Worm (Caenorhabditis elegans) whole organism, L1 larva: ENCODE data around the gene C45G9.10.
A peak's percentile ranks its signal among the peaks of the same experiment; 100 is the strongest.

ENCODE experiments used
- C04F5.9 ChIP-seq: sonication (generic microtip); optimal IDR thresholded peaks from 2 replicates; lab custom pipeline; 2016; ENCODE audit warnings: missing genetic modification characterization, missing compliant biosample characterization
- Y116A8C.19 ChIP-seq: sonication (generic microtip); optimal IDR thresholded peaks from 2 replicates; lab custom pipeline; 2016; ENCODE audit warnings: missing compliant biosample characterization, missing genetic modification characterization, borderline replicate concordance
- alr-1 ChIP-seq: fragments of 200-800 bp; sonication (Bioruptor generic); optimal IDR thresholded peaks from 2 replicates; lab custom pipeline; 2018; ENCODE audit warnings: borderline replicate concordance, mild to moderate bottlenecking, missing genetic modification characterization, missing compliant biosample characterization
- ama-1 ChIP-seq: fragments of 150-350 bp; optimal IDR thresholded peaks from 2 replicates; lab custom pipeline; 2014
- blmp-1 ChIP-seq: fragments of 150-350 bp; optimal IDR thresholded peaks from 2 replicates; lab custom pipeline; 2014; ENCODE audit warnings: missing biosample characterization, missing genetic modification characterization
- ceh-63 ChIP-seq: fragments of 200-800 bp; sonication (Bioruptor generic); optimal IDR thresholded peaks from 2 replicates; lab custom pipeline; 2018; ENCODE audit warnings: mild to moderate bottlenecking, missing genetic modification characterization, missing compliant biosample characterization
- ceh-8 ChIP-seq: fragments of 200-800 bp; sonication (Bioruptor generic); optimal IDR thresholded peaks from 2 replicates; lab custom pipeline; 2018; ENCODE audit warnings: mild to moderate bottlenecking, missing genetic modification characterization, moderate library complexity, missing compliant biosample characterization
- ceh-82 ChIP-seq, 3 experiments: fragments of 150-350 bp in 1 of 3; sonication (generic microtip) in 2 of 3; optimal IDR thresholded peaks; 2 replicates each; lab custom pipeline; 2014 to 2017; ENCODE audit warnings: missing biosample characterization in 3 of 3, missing genetic modification characterization in 3 of 3
- ceh-90 ChIP-seq: sonication (generic microtip); optimal IDR thresholded peaks from 2 replicates; lab custom pipeline; 2016; ENCODE audit warnings: missing genetic modification characterization, missing compliant biosample characterization
- ces-1 ChIP-seq: fragments of 150-350 bp; optimal IDR thresholded peaks from 2 replicates; lab custom pipeline; 2014; ENCODE audit warnings: missing biosample characterization, missing genetic modification reagents, missing genetic modification characterization
- dpl-1 ChIP-seq, 3 experiments: fragments of 150-350 bp in 2 of 3; sonication (generic microtip) in 1 of 3; optimal IDR thresholded peaks; 2 replicates each; lab custom pipeline; 2014 to 2017; ENCODE audit warnings: missing biosample characterization in 3 of 3, missing genetic modification characterization in 3 of 3, missing genetic modification reagents in 3 of 3
- dsc-1 ChIP-seq: sonication (generic microtip); optimal IDR thresholded peaks from 2 replicates; lab custom pipeline; 2016; ENCODE audit warnings: mild to moderate bottlenecking, missing genetic modification characterization, missing compliant biosample characterization
- efl-1 ChIP-seq, 4 experiments: fragments of 150-350 bp; optimal IDR thresholded peaks in 3 of 4; peaks in 1 of 4; 1 replicate in 1 of 4; 2 replicates in 3 of 4; lab custom pipeline; 2014; ENCODE audit warnings: missing biosample characterization in 2 of 4, missing genetic modification characterization in 2 of 4, missing genetic modification reagents in 2 of 4
- efl-3 ChIP-seq: fragments of 200-800 bp; sonication (Bioruptor generic); optimal IDR thresholded peaks from 2 replicates; lab custom pipeline; 2018; ENCODE audit warnings: mild to moderate bottlenecking, missing genetic modification characterization, missing compliant biosample characterization
- elt-3 ChIP-seq, 6 experiments: fragments of 150-350 bp in 1 of 6; sonication (generic microtip); optimal IDR thresholded peaks; 2 replicates each; lab custom pipeline; 2017 to 2018; ENCODE audit warnings: missing biosample characterization in 6 of 6, missing genetic modification characterization in 6 of 6, inconsistent platforms in 1 of 6
- fkh-4 ChIP-seq: sonication (generic microtip); optimal IDR thresholded peaks from 2 replicates; lab custom pipeline; 2016; ENCODE audit warnings: missing compliant biosample characterization, missing genetic modification characterization, borderline replicate concordance
- fos-1 ChIP-seq: fragments of 150-350 bp; optimal IDR thresholded peaks from 2 replicates; lab custom pipeline; 2014; ENCODE audit warnings: missing biosample characterization, missing genetic modification characterization
- grh-1 ChIP-seq: fragments of 200-800 bp; sonication (Bioruptor generic); IDR thresholded peaks from 2 replicates; pipeline ENCODE4 v1.3.6; 2022; ENCODE audit warnings: missing genetic modification reagents, missing genetic modification characterization, missing compliant biosample characterization
- hlh-17 ChIP-seq: fragments of 200-800 bp; sonication (Bioruptor generic); optimal IDR thresholded peaks from 2 replicates; lab custom pipeline; 2018; ENCODE audit warnings: missing genetic modification characterization, mild to moderate bottlenecking, missing compliant biosample characterization, moderate library complexity, borderline replicate concordance
- hlh-4 ChIP-seq: sonication (generic microtip); optimal IDR thresholded peaks from 2 replicates; lab custom pipeline; 2016; ENCODE audit warnings: mild to moderate bottlenecking, missing genetic modification characterization, missing compliant biosample characterization
- isw-1 ChIP-seq: fragments of 200-800 bp; sonication (Bioruptor generic); IDR thresholded peaks from 2 replicates; pipeline ENCODE4 v1.3.6; 2022; ENCODE audit warnings: missing genetic modification characterization, missing compliant biosample characterization
- lin-14 ChIP-seq: fragments of 200-800 bp; sonication (Bioruptor generic); optimal IDR thresholded peaks from 2 replicates; lab custom pipeline; 2018; ENCODE audit warnings: mild to moderate bottlenecking, missing genetic modification characterization, moderate library complexity, missing compliant biosample characterization
- lin-15B ChIP-seq: fragments of 150-350 bp; sonication (generic microtip); optimal IDR thresholded peaks from 3 replicates; lab custom pipeline; 2014; ENCODE audit warnings: missing biosample characterization, missing genetic modification characterization
- lin-35 ChIP-seq, 2 experiments: fragments of 150-350 bp; optimal IDR thresholded peaks; 2 replicates each; lab custom pipeline; 2014; ENCODE audit warnings: missing biosample characterization in 2 of 2, missing genetic modification characterization in 2 of 2, missing genetic modification reagents in 2 of 2
- lir-3 ChIP-seq: sonication (generic microtip); optimal IDR thresholded peaks from 2 replicates; lab custom pipeline; 2016; ENCODE audit warnings: mild to moderate bottlenecking, missing genetic modification characterization, moderate library complexity, missing compliant biosample characterization; ENCODE audit not compliant: poor library complexity
- lsy-2 ChIP-seq, 2 experiments: fragments of 150-350 bp; optimal IDR thresholded peaks; 2 replicates each; lab custom pipeline; 2014; ENCODE audit warnings: missing biosample characterization in 2 of 2, missing genetic modification characterization in 2 of 2
- nhr-11 ChIP-seq: fragments of 150-350 bp; optimal IDR thresholded peaks from 2 replicates; lab custom pipeline; 2014; ENCODE audit warnings: missing biosample characterization, missing genetic modification characterization
- nhr-12 ChIP-seq: sonication (generic microtip); optimal IDR thresholded peaks from 2 replicates; lab custom pipeline; 2017; ENCODE audit warnings: missing biosample characterization, missing genetic modification characterization
- nhr-19 ChIP-seq: fragments of 200-800 bp; sonication (Bioruptor generic); conservative IDR thresholded peaks from 2 replicates; pipeline ENCODE4 v1.3.6; 2022; ENCODE audit warnings: missing genetic modification characterization, missing compliant biosample characterization
- nhr-237 ChIP-seq: fragments of 150-350 bp; optimal IDR thresholded peaks from 2 replicates; lab custom pipeline; 2014; ENCODE audit warnings: missing biosample characterization, missing genetic modification characterization
- nhr-71 ChIP-seq: sonication (generic microtip); optimal IDR thresholded peaks from 2 replicates; lab custom pipeline; 2016; ENCODE audit warnings: mild to moderate bottlenecking, missing genetic modification characterization, moderate library complexity, missing compliant biosample characterization
- nhr-76 ChIP-seq: sonication (generic microtip); optimal IDR thresholded peaks from 2 replicates; lab custom pipeline; 2017; ENCODE audit warnings: missing biosample characterization, missing genetic modification characterization
- nhr-84 ChIP-seq: sonication (generic microtip); optimal IDR thresholded peaks from 2 replicates; lab custom pipeline; 2017; ENCODE audit warnings: missing biosample characterization, missing genetic modification characterization
- nhr-85 ChIP-seq: sonication (generic microtip); peaks from one replicate; lab custom pipeline; 2016; ENCODE audit warnings: missing genetic modification characterization, inconsistent platforms, missing compliant biosample characterization
- nhr-90 ChIP-seq: sonication (generic microtip); optimal IDR thresholded peaks from 2 replicates; lab custom pipeline; 2016; ENCODE audit warnings: mild to moderate bottlenecking, missing genetic modification characterization, missing compliant biosample characterization; ENCODE audit not compliant: poor library complexity
- pag-3 ChIP-seq: sonication (generic microtip); optimal IDR thresholded peaks from 2 replicates; lab custom pipeline; 2017; ENCODE audit warnings: missing genetic modification characterization, mild to moderate bottlenecking, missing compliant biosample characterization, antibody characterized with exemption, borderline replicate concordance; ENCODE audit not compliant: insufficient read depth
- pqm-1 ChIP-seq: sonication (generic microtip); optimal IDR thresholded peaks from 3 replicates; lab custom pipeline; 2017; ENCODE audit warnings: missing biosample characterization, missing genetic modification characterization
- skn-1 ChIP-seq: fragments of 150-350 bp; optimal IDR thresholded peaks from 2 replicates; lab custom pipeline; 2014; ENCODE audit warnings: missing biosample characterization, missing genetic modification characterization
- snu-23 ChIP-seq: sonication (generic microtip); optimal IDR thresholded peaks from 2 replicates; lab custom pipeline; 2016; ENCODE audit warnings: missing genetic modification characterization, missing compliant biosample characterization
- sox-4 ChIP-seq: sonication (generic microtip); optimal IDR thresholded peaks from 2 replicates; lab custom pipeline; 2016; ENCODE audit warnings: missing genetic modification characterization, missing compliant biosample characterization
- sptf-1 ChIP-seq: fragments of 150-350 bp; optimal IDR thresholded peaks from 2 replicates; lab custom pipeline; 2014; ENCODE audit warnings: missing biosample characterization, missing genetic modification characterization
- swsn-7 ChIP-seq: sonication (generic microtip); optimal IDR thresholded peaks from 2 replicates; lab custom pipeline; 2016; ENCODE audit warnings: missing genetic modification characterization, missing compliant biosample characterization
- tbx-2 ChIP-seq: sonication (generic microtip); optimal IDR thresholded peaks from 2 replicates; lab custom pipeline; 2016; ENCODE audit warnings: missing genetic modification characterization, missing compliant biosample characterization
- unc-30 ChIP-seq: sonication (generic microtip); optimal IDR thresholded peaks from 2 replicates; lab custom pipeline; 2017; ENCODE audit warnings: missing biosample characterization, missing genetic modification characterization
- unc-62 ChIP-seq: fragments of 150-350 bp; optimal IDR thresholded peaks from 2 replicates; lab custom pipeline; 2014; ENCODE audit warnings: missing biosample characterization, missing genetic modification reagents, missing genetic modification characterization
- unc-86 ChIP-seq: sonication (generic microtip); optimal IDR thresholded peaks from 2 replicates; lab custom pipeline; 2016; ENCODE audit warnings: missing genetic modification characterization, missing compliant biosample characterization
- unc-98 ChIP-seq: fragments of 200-800 bp; sonication (Bioruptor generic); IDR thresholded peaks from 2 replicates; pipeline ENCODE4 v1.3.6; 2022; ENCODE audit warnings: missing genetic modification characterization, missing compliant biosample characterization
- vab-15 ChIP-seq: sonication (generic microtip); optimal IDR thresholded peaks from 2 replicates; lab custom pipeline; 2017; ENCODE audit warnings: missing genotype, mild to moderate bottlenecking, missing genetic modification characterization, missing compliant biosample characterization
- xbp-1 ChIP-seq: sonication (generic microtip); optimal IDR thresholded peaks from 2 replicates; lab custom pipeline; 2016; ENCODE audit warnings: missing genetic modification characterization, missing compliant biosample characterization
- zag-1 ChIP-seq: fragments of 150-350 bp; optimal IDR thresholded peaks from 2 replicates; lab custom pipeline; 2014; ENCODE audit warnings: missing biosample characterization, missing genetic modification characterization
- ztf-4 ChIP-seq: fragments of 150-350 bp; optimal IDR thresholded peaks from 2 replicates; lab custom pipeline; 2014; ENCODE audit warnings: missing biosample characterization, missing genetic modification characterization

C45G9.10 gene

ce11 chrIII:5047740-5048139, 14.0 kb downstream of the C45G9.10 start, which contains the start of gene C45G9.5:
TSS of gene C45G9.5 (plus strand) at chrIII:5048117.
- TF ChIP-seq C04F5.9 (no peak), sox-4 (no peak), lin-14 (no peak), pqm-1 (tag; lab: Kevin White, UChicago) (no peak), dsc-1 (tag; lab: Kevin White, UChicago) (no peak), hlh-4 (no peak), alr-1 (tag; lab: Kevin White, UChicago) (no peak)

ce11 chrIII:5047175-5047574, 14.5 kb downstream of the C45G9.10 start, which contains the start of gene txbp-3:
TSS of gene txbp-3 (minus strand) at chrIII:5047459.
- TF ChIP-seq xbp-1 (tag; lab: Kevin White, UChicago) (no peak), lin-14 (peak; percentile 95), dpl-1 (GFP tag; optimal IDR thresholded peaks at IDR 0.05; lab: Kevin White, UChicago) (peak in 2 of 3 experiments; percentile 4 to 56), ces-1 (GFP tag; lab: Kevin White, UChicago) (no peak), ceh-82 (tag; optimal IDR thresholded peaks at IDR 0.05; lab: Kevin White, UChicago) (no peak), lin-35 (GFP tag; optimal IDR thresholded peaks at IDR 0.05; lab: Kevin White, UChicago) (peak; percentile 32 to 47), ztf-4 (tag; lab: Kevin White, UChicago) (no peak), alr-1 (tag; lab: Kevin White, UChicago) (no peak), nhr-84 (tag; lab: Kevin White, UChicago) (no peak), isw-1 (GFP tag; lab: Robert Waterston, UW) (no peak), tbx-2 (tag; lab: Kevin White, UChicago) (no peak), nhr-71 (tag; lab: Kevin White, UChicago) (peak; percentile 16), unc-62 (GFP tag; lab: Kevin White, UChicago) (no peak), ceh-63 (GFP tag; lab: Kevin White, UChicago) (no peak), nhr-237 (tag; lab: Kevin White, UChicago) (no peak), nhr-76 (tag; lab: Kevin White, UChicago) (no peak), pag-3 (tag; lab: Kevin White, UChicago) (no peak), nhr-19 (GFP tag; lab: Robert Waterston, UW) (no peak), ama-1 (no peak), zag-1 (tag; lab: Kevin White, UChicago) (no peak), nhr-85 (tag; lab: Kevin White, UChicago) (no peak), fkh-4 (tag; lab: Kevin White, UChicago) (no peak), hlh-17 (no peak), C04F5.9 (no peak), pqm-1 (tag; lab: Kevin White, UChicago) (no peak), lsy-2 (tag; optimal IDR thresholded peaks at IDR 0.05; lab: Kevin White, UChicago) (peak; percentile 12 to 48), unc-98 (no peak), snu-23 (GFP tag; lab: Kevin White, UChicago) (peak; percentile 44), grh-1 (no peak), swsn-7 (tag; lab: Kevin White, UChicago) (peak; percentile 2), elt-3 (tag; optimal IDR thresholded peaks at IDR 0.05; lab: Kevin White, UChicago) (no peak), unc-86 (tag; lab: Kevin White, UChicago) (no peak), lin-15B (tag; lab: Kevin White, UChicago) (no peak), sptf-1 (no peak), efl-3 (GFP tag; lab: Kevin White, UChicago) (no peak), efl-1 (optimal IDR thresholded peaks at IDR 0.05; lab: Kevin White, UChicago) (peak; percentile 37 to 42), efl-1 (GFP tag; optimal IDR thresholded peaks at IDR 0.05 in 1 of 2; lab: Kevin White, UChicago) (peak; percentile 38 to 80), fos-1 (tag; lab: Kevin White, UChicago) (no peak), nhr-12 (tag; lab: Kevin White, UChicago) (no peak), ceh-90 (tag; lab: Kevin White, UChicago) (no peak), vab-15 (no peak), blmp-1 (tag; lab: Kevin White, UChicago) (peak; percentile 38), ceh-8 (GFP tag; lab: Kevin White, UChicago) (no peak), unc-30 (no peak), nhr-90 (tag; lab: Kevin White, UChicago) (no peak), nhr-11 (tag; lab: Kevin White, UChicago) (no peak), skn-1 (tag; lab: Kevin White, UChicago) (no peak), Y116A8C.19 (no peak), lir-3 (tag; lab: Kevin White, UChicago) (peak; percentile 43)
